Worm (Caenorhabditis elegans) whole organism, early embryonic: ENCODE measurements around the gene ttr-31.

ENCODE experiments used
- B0310.2 ChIP-seq: sonication (generic microtip); optimal IDR thresholded peaks from 2 replicates; lab custom pipeline; 2016; ENCODE audit warnings: mild to moderate bottlenecking, missing genetic modification characterization, missing compliant biosample characterization
- F13C5.2 ChIP-seq: sonication (generic microtip); optimal IDR thresholded peaks from 2 replicates; lab custom pipeline; 2017; ENCODE audit warnings: mild to moderate bottlenecking, missing genetic modification characterization, inconsistent platforms, missing compliant biosample characterization
- aly-1 ChIP-seq: sonication (generic microtip); optimal IDR thresholded peaks from 2 replicates; lab custom pipeline; 2016; ENCODE audit warnings: missing genetic modification characterization, missing compliant biosample characterization
- ama-1 ChIP-seq: fragments of 150-350 bp; optimal IDR thresholded peaks from 2 replicates; lab custom pipeline; 2014
- ceh-13 ChIP-seq: fragments of 200-800 bp; sonication (Bioruptor generic); optimal IDR thresholded peaks from 2 replicates; lab custom pipeline; 2018; ENCODE audit warnings: mild to moderate bottlenecking, missing genetic modification characterization, missing compliant biosample characterization
- ceh-36 ChIP-seq: sonication (generic microtip); optimal IDR thresholded peaks from 2 replicates; lab custom pipeline; 2016; ENCODE audit warnings: missing genetic modification characterization, inconsistent platforms, missing compliant biosample characterization
- ets-7 ChIP-seq: sonication (generic microtip); optimal IDR thresholded peaks from 2 replicates; lab custom pipeline; 2016; ENCODE audit warnings: missing genotype, missing genetic modification characterization, missing compliant biosample characterization
- flt-1 ChIP-seq: fragments of 200-800 bp; sonication (Bioruptor generic); IDR thresholded peaks from 2 replicates; pipeline ENCODE4 v1.3.6; 2022; ENCODE audit warnings: missing genetic modification characterization, missing compliant biosample characterization
- hmbx-1 ChIP-seq: sonication (generic microtip); optimal IDR thresholded peaks from 2 replicates; lab custom pipeline; 2016; ENCODE audit warnings: mild to moderate bottlenecking, missing genetic modification characterization, missing compliant biosample characterization
- hmg-4 ChIP-seq: fragments of 200-800 bp; sonication (Bioruptor generic); optimal IDR thresholded peaks from 2 replicates; lab custom pipeline; 2018; ENCODE audit warnings: mild to moderate bottlenecking, missing genetic modification characterization, missing compliant biosample characterization
- hnd-1 ChIP-seq: sonication (generic microtip); optimal IDR thresholded peaks from 2 replicates; lab custom pipeline; 2016; ENCODE audit warnings: missing genetic modification characterization, missing compliant biosample characterization
- pes-1 ChIP-seq: fragments of 200-800 bp; sonication (Bioruptor generic); IDR thresholded peaks from 2 replicates; pipeline ENCODE4 v1.3.6; 2022; ENCODE audit warnings: missing genetic modification reagents, missing genetic modification characterization, missing compliant biosample characterization
- scrt-1 ChIP-seq: fragments of 200-800 bp; sonication (Bioruptor generic); IDR thresholded peaks from 2 replicates; pipeline ENCODE4 v1.3.6; 2022; ENCODE audit warnings: missing genetic modification characterization, missing compliant biosample characterization
- sea-1 ChIP-seq: fragments of 200-800 bp; sonication (Bioruptor generic); conservative IDR thresholded peaks from 2 replicates; pipeline ENCODE4 v1.3.6; 2022; ENCODE audit warnings: missing genetic modification characterization, missing compliant biosample characterization
- tbx-11 ChIP-seq: fragments of 200-800 bp; sonication (Bioruptor generic); IDR thresholded peaks from 2 replicates; pipeline ENCODE4 v1.3.6; 2022; ENCODE audit warnings: missing genetic modification characterization, missing compliant biosample characterization
- tbx-37 ChIP-seq: fragments of 200-800 bp; sonication (Bioruptor generic); conservative IDR thresholded peaks from 2 replicates; pipeline ENCODE4 v1.3.6; 2022; ENCODE audit warnings: missing genetic modification reagents, missing genetic modification characterization, missing compliant biosample characterization
- tra-4 ChIP-seq: sonication (generic microtip); optimal IDR thresholded peaks from 2 replicates; lab custom pipeline; 2017; ENCODE audit warnings: missing genetic modification characterization, missing compliant biosample characterization

ttr-31 gene

ce11 chrX:11008954-11009353 lies at the start of gene ttr-31:
ttr-31 (minus strand) TSS chrX:11009054.
- TF ChIP-seq flt-1 (GFP tag; lab: Robert Waterston, UW) (no peak), tra-4 (no peak), tbx-37 (GFP tag; lab: Robert Waterston, UW) (no peak), ama-1 (lab: Kevin White, UChicago) (no peak), F13C5.2 (tag; lab: Kevin White, UChicago) (no peak), ceh-13 (GFP tag; lab: Kevin White, UChicago) (no peak), B0310.2 (tag; lab: Kevin White, UChicago) (no peak)

- TF ChIP-seq tbx-11 (GFP tag; lab: Robert Waterston, UW) (no peak), hmbx-1 (tag; lab: Kevin White, UChicago) (no peak), hmg-4 (GFP tag; lab: Kevin White, UChicago) (peak; percentile 34), B0310.2 (tag; lab: Kevin White, UChicago) (no peak), aly-1 (tag; lab: Kevin White, UChicago) (no peak), ceh-36 (tag; lab: Kevin White, UChicago) (no peak), ets-7 (tag; lab: Kevin White, UChicago) (no peak), sea-1 (GFP tag; lab: Robert Waterston, UW) (0 out of 2 replicates have a peak, but pooled peaks have one; percentile 21)
These were observed 48.2 kb upstream of the ttr-31 start, which contains the start of gene lpr-3 for ce11 chrX:11057028-11057427. lpr-3 (plus strand) TSS chrX:11057401.

- TF ChIP-seq ama-1 (lab: Kevin White, UChicago) (no peak), tra-4 (no peak), ceh-13 (GFP tag; lab: Kevin White, UChicago) (no peak), ceh-36 (tag; lab: Kevin White, UChicago) (no peak), B0310.2 (tag; lab: Kevin White, UChicago) (no peak), F13C5.2 (tag; lab: Kevin White, UChicago) (no peak), flt-1 (GFP tag; lab: Robert Waterston, UW) (no peak), pes-1 (no peak)
These were observed 44.8 kb upstream of the ttr-31 start, which contains the start of gene C09F12.2 for ce11 chrX:11053615-11054014. C09F12.2 (plus strand) TSS chrX:11053915.

ce11 chrX:11050335-11050734 lies 41.5 kb upstream of the ttr-31 start:
- TF ChIP-seq tbx-11 (GFP tag; lab: Robert Waterston, UW): no peak
- TF ChIP-seq B0310.2 (tag; lab: Kevin White, UChicago): no peak
- TF ChIP-seq ama-1 (lab: Kevin White, UChicago): no peak
- TF ChIP-seq tra-4: no peak
- TF ChIP-seq F13C5.2 (tag; lab: Kevin White, UChicago): no peak
- no peak for TF ChIP-seq hnd-1 (tag; lab: Kevin White, UChicago)
- no peak for TF ChIP-seq ceh-36 (tag; lab: Kevin White, UChicago)
- no peak for TF ChIP-seq pes-1
- TF ChIP-seq flt-1 (GFP tag; lab: Robert Waterston, UW): no peak
- TF ChIP-seq scrt-1 (GFP tag; lab: Robert Waterston, UW): no peak; the same call in 1 of the 2 replicates

ce11 chrX:11047183-11047582 lies 38.3 kb upstream of the ttr-31 start, which contains the start of gene clc-1:
clc-1 (plus strand) TSS chrX:11047446.
- no peak for TF ChIP-seq tbx-37 (GFP tag; lab: Robert Waterston, UW)
- TF ChIP-seq hnd-1 (tag; lab: Kevin White, UChicago): no peak
- no peak for TF ChIP-seq hmbx-1 (tag; lab: Kevin White, UChicago)
- TF ChIP-seq flt-1 (GFP tag; lab: Robert Waterston, UW): no peak
- no peak for TF ChIP-seq ceh-13 (GFP tag; lab: Kevin White, UChicago)
- TF ChIP-seq aly-1 (tag; lab: Kevin White, UChicago): no peak
- TF ChIP-seq ets-7 (tag; lab: Kevin White, UChicago): no peak
- TF ChIP-seq B0310.2 (tag; lab: Kevin White, UChicago): no peak
- no peak for TF ChIP-seq sea-1 (GFP tag; lab: Robert Waterston, UW)
- no peak for TF ChIP-seq ama-1 (lab: Kevin White, UChicago)
- no peak for TF ChIP-seq hmg-4 (GFP tag; lab: Kevin White, UChicago)
- no peak for TF ChIP-seq ceh-36 (tag; lab: Kevin White, UChicago)
- no peak for TF ChIP-seq scrt-1 (GFP tag; lab: Robert Waterston, UW)
- TF ChIP-seq pes-1: no peak
- TF ChIP-seq tra-4: no peak
- no peak for TF ChIP-seq tbx-11 (GFP tag; lab: Robert Waterston, UW)
- no peak for TF ChIP-seq F13C5.2 (tag; lab: Kevin White, UChicago)

ce11 chrX:11042777-11043176 lies 33.9 kb upstream of the ttr-31 start, which contains the start of gene C09F12.3:
C09F12.3 (minus strand) TSS chrX:11042877.
- no peak for TF ChIP-seq ets-7 (tag; lab: Kevin White, UChicago)
- no peak for TF ChIP-seq tbx-37 (GFP tag; lab: Robert Waterston, UW)
- no peak for TF ChIP-seq ceh-13 (GFP tag; lab: Kevin White, UChicago)
- no peak for TF ChIP-seq tbx-11 (GFP tag; lab: Robert Waterston, UW)
- no peak for TF ChIP-seq tra-4
- no peak for TF ChIP-seq ceh-36 (tag; lab: Kevin White, UChicago)
- TF ChIP-seq B0310.2 (tag; lab: Kevin White, UChicago): no peak
- TF ChIP-seq flt-1 (GFP tag; lab: Robert Waterston, UW): no peak
- TF ChIP-seq sea-1 (GFP tag; lab: Robert Waterston, UW): no peak
- TF ChIP-seq hmg-4 (GFP tag; lab: Kevin White, UChicago): no peak
- no peak for TF ChIP-seq F13C5.2 (tag; lab: Kevin White, UChicago)
- TF ChIP-seq hnd-1 (tag; lab: Kevin White, UChicago): no peak
- TF ChIP-seq ama-1 (lab: Kevin White, UChicago): no peak
- TF ChIP-seq aly-1 (tag; lab: Kevin White, UChicago): no peak
- no peak for TF ChIP-seq scrt-1 (GFP tag; lab: Robert Waterston, UW)

- TF ChIP-seq ceh-13 (GFP tag; lab: Kevin White, UChicago) (no peak), hmbx-1 (tag; lab: Kevin White, UChicago) (no peak), ceh-36 (tag; lab: Kevin White, UChicago) (no peak), hnd-1 (tag; lab: Kevin White, UChicago) (no peak), hmg-4 (GFP tag; lab: Kevin White, UChicago) (no peak)
These were observed 29.4 kb upstream of the ttr-31 start for ce11 chrX:11038221-11038620.
